Worm (Caenorhabditis elegans) whole organism, L3 larva: ENCODE measurements around the gene alkb-7.

Source experiments
- ama-1 ChIP-seq: fragments of 150-350 bp; optimal IDR thresholded peaks from 2 replicates; lab custom pipeline; 2018
- ceh-82 ChIP-seq: fragments of 150-350 bp; optimal IDR thresholded peaks from 2 replicates; lab custom pipeline; 2014; ENCODE audit warnings: missing biosample characterization, missing genetic modification characterization
- ceh-9 ChIP-seq: sonication (generic microtip); optimal IDR thresholded peaks from 2 replicates; lab custom pipeline; 2018; ENCODE audit warnings: missing biosample characterization, missing genetic modification characterization
- fos-1 ChIP-seq: fragments of 150-350 bp; optimal IDR thresholded peaks from 2 replicates; lab custom pipeline; 2014; ENCODE audit warnings: missing biosample characterization, missing genetic modification characterization
- mdl-1 ChIP-seq: fragments of 150-350 bp; optimal IDR thresholded peaks from 2 replicates; lab custom pipeline; 2014; ENCODE audit warnings: missing biosample characterization, missing genetic modification characterization
- nhr-11 ChIP-seq: fragments of 150-350 bp; optimal IDR thresholded peaks from 2 replicates; lab custom pipeline; 2014; ENCODE audit warnings: missing biosample characterization, missing genetic modification characterization
- nhr-12 ChIP-seq: fragments of 150-350 bp; optimal IDR thresholded peaks from 2 replicates; lab custom pipeline; 2014; ENCODE audit warnings: missing biosample characterization, missing genetic modification characterization
- nhr-25 ChIP-seq: sonication (generic microtip); optimal IDR thresholded peaks from 2 replicates; lab custom pipeline; 2017; ENCODE audit warnings: missing biosample characterization, missing genetic modification characterization
- nhr-76 ChIP-seq: fragments of 150-350 bp; sonication (generic microtip); optimal IDR thresholded peaks from 5 replicates; lab custom pipeline; 2014; ENCODE audit warnings: missing biosample characterization, missing genetic modification characterization
- pqm-1 ChIP-seq: fragments of 150-350 bp; optimal IDR thresholded peaks from 2 replicates; lab custom pipeline; 2017; ENCODE audit warnings: missing biosample characterization, missing genetic modification characterization, inconsistent platforms
- skn-1 ChIP-seq: fragments of 150-350 bp; optimal IDR thresholded peaks from 2 replicates; lab custom pipeline; 2014; ENCODE audit warnings: missing biosample characterization, missing genetic modification characterization
- unc-39 ChIP-seq: sonication (generic microtip); optimal IDR thresholded peaks from 4 replicates; lab custom pipeline; 2017; ENCODE audit warnings: missing biosample characterization, missing genetic modification characterization
- unc-62 ChIP-seq: fragments of 150-350 bp; sonication (generic microtip); optimal IDR thresholded peaks from 4 replicates; lab custom pipeline; 2014; ENCODE audit warnings: missing biosample characterization, missing genetic modification reagents, missing genetic modification characterization

DNA sequence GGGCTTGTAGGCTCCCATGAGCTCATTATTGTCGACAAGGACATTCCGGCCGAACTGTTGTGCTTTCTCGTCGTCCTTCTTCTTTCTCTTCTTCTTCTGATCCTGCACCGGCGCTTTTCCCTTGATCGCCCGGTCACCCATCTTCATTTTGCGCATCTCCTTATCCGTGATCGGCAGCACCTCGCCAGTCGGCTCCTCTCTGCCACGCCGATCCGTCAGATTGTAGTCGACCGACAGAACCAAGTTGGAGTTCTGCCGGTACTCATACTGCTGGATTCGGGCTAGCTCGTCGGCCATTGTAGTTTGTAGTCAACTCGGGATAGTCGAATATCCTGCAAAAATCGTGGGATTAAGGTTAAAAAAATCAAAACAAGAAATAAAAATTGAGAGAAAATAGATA is 51.4 kb downstream of the alkb-7 start, which contains the start of gene snrp-200:
- TF ChIP-seq unc-39 (tag; lab: Kevin White, UChicago) (no peak), ama-1 (lab: Kevin White, UChicago) (no peak), mdl-1 (tag; lab: Kevin White, UChicago) (no peak), ceh-82 (tag; lab: Kevin White, UChicago) (no peak), nhr-12 (no peak), nhr-25 (tag; lab: Kevin White, UChicago) (no peak), pqm-1 (tag; lab: Kevin White, UChicago) (no peak), nhr-11 (tag; lab: Kevin White, UChicago) (no peak), ceh-9 (no peak), skn-1 (no peak), nhr-76 (no peak), unc-62 (GFP tag; lab: Kevin White, UChicago) (no peak), fos-1 (tag; lab: Kevin White, UChicago) (no peak)
